Worm (Caenorhabditis elegans): ENCODE measurements around the gene puf-3.

The puf-3 gene

DNA sequence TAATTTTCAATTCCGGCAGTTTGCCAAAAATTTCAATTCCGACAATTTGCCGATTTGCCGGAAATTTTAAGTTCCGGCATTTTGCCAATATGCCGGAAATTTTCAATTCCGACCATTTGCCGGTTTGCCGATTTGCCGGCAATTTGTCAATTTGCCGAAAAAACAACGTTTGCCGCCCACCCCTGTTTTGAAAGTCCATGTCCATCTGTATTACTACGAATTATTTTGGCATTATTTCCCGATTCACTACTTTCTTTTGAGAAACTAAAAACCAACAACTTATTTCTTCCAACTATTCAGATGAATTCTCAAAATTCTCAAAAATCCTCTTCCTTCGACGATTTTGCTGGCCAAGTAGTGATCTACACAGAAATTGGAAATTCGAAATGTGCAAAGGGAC is 19.7 kb downstream of the puf-3 start, which contains the start of gene Y45F10A.7:
Y45F10A.7 (plus strand) TSS at position 301 of the 400 bp plus-strand sequence.
- TF ChIP-seq gmeb-2 (tag; optimal IDR thresholded peaks at IDR 0.05): no peak
- TF ChIP-seq ref-2 (tag; optimal IDR thresholded peaks at IDR 0.05): no peak
- TF ChIP-seq nhr-11 (tag; optimal IDR thresholded peaks at IDR 0.05): no peak
- no peak for TF ChIP-seq Y22D7AL.16 (tag; optimal IDR thresholded peaks at IDR 0.05)

DNA sequence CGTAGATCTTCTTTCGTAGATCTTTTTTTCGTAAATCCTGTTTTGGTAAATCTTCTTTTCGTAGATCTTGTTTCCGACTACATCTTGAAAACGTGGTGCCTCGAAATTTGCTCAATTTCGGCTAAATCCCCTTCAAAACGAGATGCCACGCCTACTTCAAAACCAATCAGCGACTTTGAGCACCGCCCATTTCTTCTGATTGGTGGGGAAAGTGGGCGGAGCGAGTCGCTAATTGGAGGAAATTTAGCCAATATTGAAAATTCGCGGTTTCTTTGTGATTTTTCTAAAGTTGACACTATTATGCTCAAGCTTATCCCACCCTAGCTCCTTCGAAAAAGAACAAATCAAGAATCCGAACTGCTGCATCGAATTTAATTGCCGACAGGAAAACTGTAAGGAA is 24.4 kb downstream of the puf-3 start:
- TF ChIP-seq pha-2 (tag; optimal IDR thresholded peaks at IDR 0.05) (no peak), nfya-1 (tag; optimal IDR thresholded peaks at IDR 0.05) (peak; percentile 83), eyg-1 (tag; optimal IDR thresholded peaks at IDR 0.05) (no peak)

DNA sequence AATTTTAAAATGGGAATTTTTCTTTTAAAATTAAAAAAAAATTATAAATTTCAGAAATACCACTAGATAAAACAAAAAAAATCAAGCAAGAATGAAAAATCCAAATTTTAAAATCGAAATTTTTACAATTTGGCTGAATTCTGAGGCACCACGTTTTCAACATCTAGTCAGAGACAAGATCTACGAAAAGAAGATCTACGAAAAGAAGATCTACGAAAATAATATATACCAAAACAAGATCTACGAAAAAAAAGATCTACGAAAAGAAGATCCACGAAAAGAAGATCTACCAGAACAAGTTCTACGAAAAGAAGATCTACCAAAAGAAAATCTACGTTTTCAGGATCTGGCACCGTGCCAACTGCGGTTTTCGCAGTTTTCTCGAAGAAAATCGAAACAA is 24.9 kb downstream of the puf-3 start:
- TF ChIP-seq Y22D7AL.16 (tag; optimal IDR thresholded peaks at IDR 0.05) (no peak), tbx-7 (tag; optimal IDR thresholded peaks at IDR 0.05) (peak; percentile 62), ztf-16 (tag; optimal IDR thresholded peaks at IDR 0.05) (no peak), fax-1 (tag; optimal IDR thresholded peaks at IDR 0.05) (peak; percentile 90), eyg-1 (tag; optimal IDR thresholded peaks at IDR 0.05) (no peak), syd-9 (tag; optimal IDR thresholded peaks at IDR 0.05) (no peak), C08G9.2 (tag; optimal IDR thresholded peaks at IDR 0.05) (peak; percentile 81), ets-4 (tag; optimal IDR thresholded peaks at IDR 0.05) (peak; percentile 79), rnt-1 (tag; optimal IDR thresholded peaks at IDR 0.05) (peak; percentile 54), elt-2 (tag; optimal IDR thresholded peaks at IDR 0.05) (peak; percentile 50), ceh-2 (tag; optimal IDR thresholded peaks at IDR 0.05) (peak; percentile 60), lim-6 (tag; optimal IDR thresholded peaks at IDR 0.05) (peak; percentile 46), unc-86 (tag; optimal IDR thresholded peaks at IDR 0.05) (peak; percentile 28), dve-1 (tag; optimal IDR thresholded peaks at IDR 0.05) (no peak), lin-11 (tag; optimal IDR thresholded peaks at IDR 0.05) (no peak), tbx-2 (tag; optimal IDR thresholded peaks at IDR 0.05) (peak; percentile 91), zip-5 (tag; optimal IDR thresholded peaks at IDR 0.05) (peak; percentile 80), madf-2 (tag; optimal IDR thresholded peaks at IDR 0.05) (no peak), hlh-8 (tag; optimal IDR thresholded peaks at IDR 0.05) (peak; percentile 7), ttx-3 (tag; optimal IDR thresholded peaks at IDR 0.05) (no peak), F13H6.1 (tag; optimal IDR thresholded peaks at IDR 0.05) (peak; percentile 52), ceh-31 (tag; optimal IDR thresholded peaks at IDR 0.05) (peak; percentile 88), ceh-14 (tag; optimal IDR thresholded peaks at IDR 0.05) (peak; percentile 38), hlh-15 (tag; optimal IDR thresholded peaks at IDR 0.05) (no peak), pax-1 (tag; optimal IDR thresholded peaks at IDR 0.05) (no peak), ceh-34 (tag; optimal IDR thresholded peaks at IDR 0.05) (no peak), ref-2 (tag; optimal IDR thresholded peaks at IDR 0.05) (peak; percentile 31)

DNA sequence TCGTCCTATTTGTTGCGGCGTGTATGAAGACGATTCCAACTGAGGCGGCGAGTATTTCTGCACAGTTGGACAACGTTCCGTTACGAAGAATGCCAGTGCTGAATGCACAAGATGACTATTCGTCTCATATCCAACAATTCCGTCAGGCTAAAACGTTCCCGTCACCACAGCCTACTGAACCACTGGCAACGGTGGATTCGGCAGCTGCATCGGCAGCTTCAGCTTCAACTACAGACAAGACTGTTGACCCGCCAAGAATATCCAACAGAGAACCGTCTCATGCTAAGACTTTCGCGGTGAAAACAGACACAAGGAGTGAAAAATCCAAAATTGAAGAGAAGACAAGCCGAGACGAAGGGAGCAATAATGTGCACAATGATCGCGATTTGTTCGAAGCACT is 28.4 kb downstream of the puf-3 start:
- TF ChIP-seq ceh-34 (tag; optimal IDR thresholded peaks at IDR 0.05) (no peak), unc-42 (tag; optimal IDR thresholded peaks at IDR 0.05) (no peak)

DNA sequence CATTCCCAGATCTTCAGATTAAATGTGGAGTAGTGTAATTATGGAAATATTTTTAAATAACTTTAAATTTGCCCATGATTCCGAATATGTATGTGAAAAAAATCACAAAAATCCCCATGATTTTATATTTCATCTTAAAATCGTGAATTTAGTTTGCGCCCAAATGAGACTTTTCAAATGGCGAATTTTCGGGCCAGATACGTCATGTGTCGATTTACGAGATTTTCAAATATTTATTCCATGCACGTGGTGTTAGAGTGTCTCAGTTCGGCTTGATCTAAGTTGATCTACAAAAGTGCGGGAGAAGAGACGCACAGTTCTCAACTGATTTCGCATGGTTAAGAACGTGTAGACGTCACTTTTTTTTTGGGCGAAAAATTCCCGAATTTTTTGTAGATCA is 29.5 kb downstream of the puf-3 start, which contains the start of gene Y38H8A.1:
Y38H8A.1 (plus strand) TSS at position 301 of the 400 bp plus-strand sequence.
- TF ChIP-seq dve-1 (tag; optimal IDR thresholded peaks at IDR 0.05) (no peak), K02D7.2 (tag; optimal IDR thresholded peaks at IDR 0.05) (no peak), mec-3 (tag; optimal IDR thresholded peaks at IDR 0.05; ENCODE audit: borderline replicate concordance) (no peak), ceh-19 (GFP tag; optimal IDR thresholded peaks at IDR 0.05) (no peak), pat-9 (tag; optimal IDR thresholded peaks at IDR 0.05) (no peak), hlh-30 (tag; optimal IDR thresholded peaks at IDR 0.05; ENCODE audit: insufficient read depth) (no peak), Y22D7AL.16 (tag; optimal IDR thresholded peaks at IDR 0.05) (no peak), ahr-1 (tag; optimal IDR thresholded peaks at IDR 0.05) (no peak), K09A11.1 (tag; optimal IDR thresholded peaks at IDR 0.05; ENCODE audit: insufficient read depth) (no peak), ceh-18 (tag; optimal IDR thresholded peaks at IDR 0.05) (no peak), ceh-2 (tag; optimal IDR thresholded peaks at IDR 0.05) (no peak), che-1 (tag; optimal IDR thresholded peaks at IDR 0.05) (no peak), hlh-13 (GFP tag; optimal IDR thresholded peaks at IDR 0.05) (no peak), pros-1 (tag; optimal IDR thresholded peaks at IDR 0.05) (no peak), hlh-15 (tag; optimal IDR thresholded peaks at IDR 0.05) (no peak), tbx-7 (tag; optimal IDR thresholded peaks at IDR 0.05) (no peak), pax-1 (tag; optimal IDR thresholded peaks at IDR 0.05) (no peak), hlh-8 (tag; optimal IDR thresholded peaks at IDR 0.05) (no peak), zip-5 (tag; optimal IDR thresholded peaks at IDR 0.05) (no peak), ref-2 (tag; optimal IDR thresholded peaks at IDR 0.05) (no peak)

Data from whole organism, late embryonic.